Worm (Caenorhabditis elegans) whole organism, L1 larva: ENCODE results near the gene C44B7.7.

Experiments used
- ces-1 ChIP-seq: fragments of 150-350 bp; optimal IDR thresholded peaks from 2 replicates; lab custom pipeline; 2014; ENCODE audit warnings: missing biosample characterization, missing genetic modification reagents, missing genetic modification characterization
- fkh-10 ChIP-seq: sonication (generic microtip); optimal IDR thresholded peaks from 2 replicates; lab custom pipeline; 2017; ENCODE audit warnings: missing biosample characterization, missing genetic modification reagents, missing genetic modification characterization
- nhr-77 ChIP-seq: fragments of 150-350 bp; optimal IDR thresholded peaks from 2 replicates; lab custom pipeline; 2014; ENCODE audit warnings: missing biosample characterization, missing genetic modification characterization
- unc-130 ChIP-seq: fragments of 150-350 bp; optimal IDR thresholded peaks from 2 replicates; lab custom pipeline; 2017; ENCODE audit warnings: missing biosample characterization, missing genetic modification characterization, inconsistent platforms
- ztf-11 ChIP-seq, 2 experiments: sonication (generic microtip); optimal IDR thresholded peaks; 2 replicates each; lab custom pipeline; 2016 to 2017; ENCODE audit warnings: missing genetic modification characterization in 2 of 2, missing biosample characterization in 1 of 2, missing compliant biosample characterization in 1 of 2

- TF ChIP-seq unc-130 (tag; lab: Kevin White, UChicago) (no peak), nhr-77 (tag; lab: Kevin White, UChicago) (no peak), ces-1 (no peak), fkh-10 (GFP tag; lab: Kevin White, UChicago) (peak; percentile 52), ztf-11 (tag; optimal IDR thresholded peaks at IDR 0.05; lab: Kevin White, UChicago) (no peak)
Observed at ce11 chrII:6832207-6832606, 47.8 kb downstream of the C44B7.7 start.
